Worm (Caenorhabditis elegans) whole organism, late embryonic: Measurements from ENCODE around the gene ceh-19.

Source experiments
- C08G9.2 ChIP-seq: sonication (generic microtip); optimal IDR thresholded peaks from 2 replicates; lab custom pipeline; 2016; ENCODE audit warnings: mild to moderate bottlenecking, missing genetic modification characterization, moderate library complexity, missing compliant biosample characterization
- ahr-1 ChIP-seq: sonication (generic microtip); optimal IDR thresholded peaks from 2 replicates; lab custom pipeline; 2016; ENCODE audit warnings: missing genetic modification characterization, missing compliant biosample characterization
- fkh-10 ChIP-seq: fragments of 150-350 bp; optimal IDR thresholded peaks from 2 replicates; lab custom pipeline; 2014; ENCODE audit warnings: missing biosample characterization, missing genetic modification reagents, missing genetic modification characterization
- lin-11 ChIP-seq: fragments of 200-800 bp; sonication (Bioruptor generic); optimal IDR thresholded peaks from 2 replicates; lab custom pipeline; 2018; ENCODE audit warnings: mild to moderate bottlenecking, missing genetic modification characterization, missing compliant biosample characterization
- ref-2 ChIP-seq: sonication (generic microtip); optimal IDR thresholded peaks from 2 replicates; lab custom pipeline; 2016; ENCODE audit warnings: missing genetic modification characterization, missing compliant biosample characterization

DNA sequence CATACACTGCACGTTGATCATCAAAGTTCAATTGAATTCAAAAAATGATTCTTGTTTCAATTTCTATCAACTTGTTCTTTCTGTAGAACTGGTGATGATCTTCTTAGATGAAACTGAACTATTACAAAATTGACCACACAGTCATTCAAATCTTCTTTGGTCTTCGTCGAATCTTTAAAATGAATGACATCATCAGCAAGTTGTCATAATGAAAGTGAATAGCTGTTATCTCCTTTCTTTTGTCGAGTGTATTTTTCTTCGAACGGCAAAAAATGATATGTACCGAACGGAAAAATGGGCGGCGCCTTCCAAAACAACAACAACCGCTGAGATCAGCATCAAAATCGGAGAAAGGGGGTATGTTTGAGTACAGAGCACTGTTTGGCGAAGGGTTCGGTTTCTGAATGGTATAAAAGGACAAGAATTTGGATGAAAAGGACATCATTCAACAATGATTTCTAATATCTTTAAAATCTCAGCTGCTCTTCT lies 21.7 kb upstream of the ceh-19 start, which contains the start of gene ora-1:
- TF ChIP-seq fkh-10 (GFP tag; lab: Kevin White, UChicago) (no peak), ref-2 (tag; lab: Kevin White, UChicago) (no peak), lin-11 (tag; lab: Kevin White, UChicago) (no peak), ahr-1 (tag; lab: Kevin White, UChicago) (no peak), C08G9.2 (tag; lab: Kevin White, UChicago) (no peak)
